Worm (Caenorhabditis elegans) whole organism, young adult: Measurements from ENCODE around the gene F22B8.3.

Source experiments
- B0336.3 ChIP-seq: fragments of 200-800 bp; sonication (Bioruptor generic); IDR thresholded peaks from 2 replicates; pipeline ENCODE4 v1.3.6; 2022; ENCODE audit warnings: missing genetic modification characterization, missing compliant biosample characterization
- D2030.7 ChIP-seq: fragments of 200-800 bp; sonication (Bioruptor generic); IDR thresholded peaks from 2 replicates; pipeline ENCODE4 v1.3.6; 2022; ENCODE audit warnings: missing genetic modification reagents, missing genetic modification characterization, missing compliant biosample characterization
- F33H1.4 ChIP-seq: fragments of 200-800 bp; sonication (Bioruptor generic); IDR thresholded peaks from 2 replicates; pipeline ENCODE4 v1.3.6; 2022; ENCODE audit warnings: missing genetic modification reagents, missing genetic modification characterization, missing compliant biosample characterization
- T07F8.4 ChIP-seq: sonication (generic microtip); optimal IDR thresholded peaks from 2 replicates; lab custom pipeline; 2016; ENCODE audit warnings: mild to moderate bottlenecking, missing genetic modification characterization, moderate library complexity, missing compliant biosample characterization
- attf-6 ChIP-seq: fragments of 200-800 bp; sonication (Bioruptor generic); IDR thresholded peaks from 2 replicates; pipeline ENCODE4 v1.3.6; 2022; ENCODE audit warnings: missing genetic modification reagents, missing genetic modification characterization, missing compliant biosample characterization
- chd-7 ChIP-seq: sonication (generic microtip); optimal IDR thresholded peaks from 2 replicates; lab custom pipeline; 2016; ENCODE audit warnings: mild to moderate bottlenecking, missing genetic modification characterization, moderate library complexity, missing compliant biosample characterization
- dox-1 ChIP-seq: fragments of 200-800 bp; sonication (Bioruptor generic); IDR thresholded peaks from 2 replicates; pipeline ENCODE4 v1.3.6; 2022; ENCODE audit warnings: missing genetic modification reagents, missing genetic modification characterization, missing compliant biosample characterization
- hsf-1 ChIP-seq: fragments of 200-800 bp; sonication (Bioruptor generic); IDR thresholded peaks from 2 replicates; pipeline ENCODE4 v1.3.6; 2022; ENCODE audit warnings: missing genetic modification reagents, missing genetic modification characterization, missing compliant biosample characterization
- nhr-90 ChIP-seq: sonication (generic microtip); optimal IDR thresholded peaks from 2 replicates; lab custom pipeline; 2016; ENCODE audit warnings: missing genotype, mild to moderate bottlenecking, missing genetic modification characterization, missing compliant biosample characterization
- tbp1 ChIP-seq: fragments of 200-800 bp; sonication (Bioruptor generic); optimal IDR thresholded peaks from 2 replicates; lab custom pipeline; 2018; ENCODE audit warnings: mild to moderate bottlenecking, missing genetic modification characterization, missing compliant biosample characterization
- tlf-1 ChIP-seq: fragments of 200-800 bp; sonication (Bioruptor generic); optimal IDR thresholded peaks from 2 replicates; lab custom pipeline; 2018; ENCODE audit warnings: mild to moderate bottlenecking, missing genetic modification characterization, missing compliant biosample characterization

ce11 chrV:16042743-16043014 is 48.1 kb upstream of the F22B8.3 start:
- TF ChIP-seq T07F8.4 (tag; lab: Kevin White, UChicago) (no peak), attf-6 (GFP tag; lab: Robert Waterston, UW) (no peak), tlf-1 (GFP tag; lab: Kevin White, UChicago) (no peak), F33H1.4 (no peak), nhr-90 (no peak), tbp1 (GFP tag; lab: Kevin White, UChicago) (no peak), dox-1 (GFP tag; lab: Robert Waterston, UW) (no peak), B0336.3 (no peak), chd-7 (tag; lab: Kevin White, UChicago) (no peak), D2030.7 (GFP tag; lab: Robert Waterston, UW) (no peak), hsf-1 (GFP tag; lab: Robert Waterston, UW) (no peak)
